Worm (Caenorhabditis elegans) whole organism, early embryonic: Measurements from ENCODE around the gene pix-1.

Source experiments
- aly-1 ChIP-seq: sonication (generic microtip); optimal IDR thresholded peaks from 2 replicates; lab custom pipeline; 2016; ENCODE audit warnings: missing genetic modification characterization, missing compliant biosample characterization
- ama-1 ChIP-seq: fragments of 150-350 bp; optimal IDR thresholded peaks from 2 replicates; lab custom pipeline; 2014
- hnd-1 ChIP-seq: sonication (generic microtip); optimal IDR thresholded peaks from 2 replicates; lab custom pipeline; 2016; ENCODE audit warnings: missing genetic modification characterization, missing compliant biosample characterization
- scrt-1 ChIP-seq: fragments of 200-800 bp; sonication (Bioruptor generic); IDR thresholded peaks from 2 replicates; pipeline ENCODE4 v1.3.6; 2022; ENCODE audit warnings: missing genetic modification characterization, missing compliant biosample characterization
- sea-1 ChIP-seq: fragments of 200-800 bp; sonication (Bioruptor generic); conservative IDR thresholded peaks from 2 replicates; pipeline ENCODE4 v1.3.6; 2022; ENCODE audit warnings: missing genetic modification characterization, missing compliant biosample characterization
- tbx-11 ChIP-seq: fragments of 200-800 bp; sonication (Bioruptor generic); IDR thresholded peaks from 2 replicates; pipeline ENCODE4 v1.3.6; 2022; ENCODE audit warnings: missing genetic modification characterization, missing compliant biosample characterization
- tra-4 ChIP-seq: sonication (generic microtip); optimal IDR thresholded peaks from 2 replicates; lab custom pipeline; 2017; ENCODE audit warnings: missing genetic modification characterization, missing compliant biosample characterization

DNA sequence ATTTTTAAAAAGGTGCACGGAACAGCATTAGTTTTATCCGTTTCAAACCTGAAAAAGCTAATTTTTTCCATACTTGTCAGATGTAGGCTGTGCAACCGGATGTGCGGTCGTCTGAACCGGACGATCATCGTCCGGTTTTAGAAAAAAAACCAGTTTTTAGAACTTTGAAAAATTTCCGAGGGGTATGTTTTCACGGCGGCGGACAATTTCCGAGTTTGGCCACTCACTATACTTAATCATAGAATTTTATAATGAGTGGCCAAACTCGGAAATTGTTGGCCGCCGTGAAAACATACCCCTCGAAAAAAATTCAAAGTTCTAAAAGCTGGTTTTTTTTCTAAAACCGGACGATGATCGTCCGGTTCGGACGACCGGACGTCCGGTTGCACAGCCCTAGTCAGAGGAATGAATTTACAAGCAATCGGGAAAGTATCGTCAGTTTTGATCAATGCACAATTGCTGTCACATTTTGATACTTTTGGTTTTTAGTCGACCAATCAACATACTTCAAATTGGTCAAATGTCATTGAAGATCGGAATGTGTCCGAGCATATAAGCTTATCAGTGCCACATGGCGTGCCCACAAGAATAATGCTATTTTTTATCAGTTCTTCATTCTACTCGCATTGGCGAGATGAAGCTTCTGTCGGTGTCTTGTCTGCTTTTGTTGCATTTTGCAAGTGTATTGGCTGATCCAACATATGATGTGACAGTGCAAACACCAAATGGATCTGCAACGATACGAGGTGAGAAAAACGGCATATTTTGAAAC lies 32.8 kb downstream of the pix-1 start, which contains the start of gene cest-13:
- no peak for TF ChIP-seq tbx-11
- TF ChIP-seq hnd-1 (tag; lab: Kevin White, UChicago): no peak
- no peak for TF ChIP-seq ama-1 (lab: Kevin White, UChicago)
- TF ChIP-seq aly-1 (tag; lab: Kevin White, UChicago): no peak
- TF ChIP-seq tra-4 (tag; lab: Kevin White, UChicago): no peak
- no peak for TF ChIP-seq sea-1 (GFP tag; lab: Robert Waterston, UW)
- no peak for TF ChIP-seq scrt-1 (GFP tag; lab: Robert Waterston, UW)
